Worm (Caenorhabditis elegans) whole organism, L4 larva: ENCODE data around the gene srh-138.

Source experiments
- F49E8.2 ChIP-seq: sonication (generic microtip); optimal IDR thresholded peaks from 2 replicates; lab custom pipeline; 2016; ENCODE audit warnings: missing compliant biosample characterization, mild to moderate bottlenecking, missing genetic modification characterization, borderline replicate concordance
- aly-2 ChIP-seq: sonication (generic microtip); optimal IDR thresholded peaks from 2 replicates; lab custom pipeline; 2018; ENCODE audit warnings: missing biosample characterization, missing genetic modification characterization
- dmd-6 ChIP-seq: fragments of 200-800 bp; sonication (Bioruptor generic); IDR thresholded peaks from 2 replicates; pipeline ENCODE4 v1.3.6; 2022; ENCODE audit warnings: missing genetic modification reagents, missing genetic modification characterization, missing compliant biosample characterization
- hmg-1.1 ChIP-seq: fragments of 200-800 bp; sonication (Bioruptor generic); IDR thresholded peaks from 2 replicates; pipeline ENCODE4 v1.3.6; 2022; ENCODE audit warnings: missing genetic modification reagents, missing genetic modification characterization, missing compliant biosample characterization
- nhr-11 ChIP-seq: fragments of 150-350 bp; optimal IDR thresholded peaks from 2 replicates; lab custom pipeline; 2014; ENCODE audit warnings: missing biosample characterization, missing genetic modification characterization
- nhr-237 ChIP-seq: sonication (generic microtip); optimal IDR thresholded peaks from 2 replicates; lab custom pipeline; 2017; ENCODE audit warnings: missing biosample characterization, missing genetic modification characterization
- nhr-28 ChIP-seq: fragments of 150-350 bp; optimal IDR thresholded peaks from 2 replicates; lab custom pipeline; 2014; ENCODE audit warnings: missing biosample characterization, missing genetic modification characterization
- nhr-41 ChIP-seq: fragments of 200-800 bp; sonication (Bioruptor generic); IDR thresholded peaks from 2 replicates; pipeline ENCODE4 v1.3.6; 2022; ENCODE audit warnings: missing genetic modification reagents, missing genetic modification characterization, missing compliant biosample characterization
- pqm-1 ChIP-seq: sonication (generic microtip); optimal IDR thresholded peaks from 2 replicates; lab custom pipeline; 2017; ENCODE audit warnings: missing biosample characterization, missing genetic modification characterization
- skn-1 ChIP-seq: fragments of 150-350 bp; optimal IDR thresholded peaks from 2 replicates; lab custom pipeline; 2014; ENCODE audit warnings: missing biosample characterization, missing genetic modification characterization
- spr-1 ChIP-seq: sonication (generic microtip); optimal IDR thresholded peaks from 2 replicates; lab custom pipeline; 2016; ENCODE audit warnings: mild to moderate bottlenecking, missing genetic modification characterization, missing compliant biosample characterization

DNA sequence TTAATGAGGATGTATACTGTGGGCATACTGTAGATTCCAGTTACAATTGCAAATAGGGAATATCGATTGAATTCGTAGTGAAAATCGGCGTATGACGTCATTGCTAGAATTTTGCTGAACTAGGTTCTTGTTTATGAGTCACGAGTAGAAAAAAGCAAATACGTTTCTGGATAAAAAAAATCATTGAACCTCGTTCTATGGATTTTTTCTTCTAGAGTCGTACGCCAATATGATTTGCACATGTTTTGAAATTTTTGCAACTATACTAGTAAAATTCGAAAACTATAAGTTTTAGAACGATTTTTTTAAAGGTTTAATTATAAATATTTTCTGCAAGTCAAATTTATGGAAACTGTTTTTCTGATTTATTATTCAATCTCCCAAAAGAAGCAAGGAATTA lies 3.0 kb downstream of the srh-138 start, which contains the start of gene sru-44:
- TF ChIP-seq F49E8.2 (tag; lab: Kevin White, UChicago): no peak
- TF ChIP-seq nhr-11 (tag; lab: Kevin White, UChicago): no peak
- TF ChIP-seq hmg-1.1 (GFP tag; lab: Robert Waterston, UW): no peak
- no peak for TF ChIP-seq spr-1 (tag; lab: Kevin White, UChicago)
- TF ChIP-seq dmd-6 (GFP tag; lab: Robert Waterston, UW): no peak
- no peak for TF ChIP-seq pqm-1 (tag; lab: Kevin White, UChicago)
- TF ChIP-seq nhr-41 (GFP tag; lab: Robert Waterston, UW): no peak
- no peak for TF ChIP-seq nhr-28 (tag; lab: Kevin White, UChicago)
- TF ChIP-seq skn-1: no peak
- no peak for TF ChIP-seq nhr-237 (tag; lab: Kevin White, UChicago)
- TF ChIP-seq aly-2: no peak
